Worm (Caenorhabditis elegans) whole organism, midembryonic: ENCODE data around the gene moc-6.

Experiments used
- T22C8.4 ChIP-seq: fragments of 200-800 bp; sonication (Bioruptor generic); IDR thresholded peaks from 2 replicates; pipeline ENCODE4 v1.3.6; 2022; ENCODE audit warnings: missing genetic modification characterization, missing compliant biosample characterization
- cog-1 ChIP-seq: sonication (generic microtip); optimal IDR thresholded peaks from 2 replicates; lab custom pipeline; 2016; ENCODE audit warnings: missing genetic modification characterization, missing compliant biosample characterization
- flt-1 ChIP-seq: fragments of 200-800 bp; sonication (Bioruptor generic); IDR thresholded peaks from 2 replicates; pipeline ENCODE4 v1.3.6; 2022; ENCODE audit warnings: missing genetic modification characterization, missing compliant biosample characterization
- klf-2 ChIP-seq: fragments of 200-800 bp; sonication (Bioruptor generic); conservative IDR thresholded peaks from 2 replicates; pipeline ENCODE4 v1.3.6; 2022; ENCODE audit warnings: missing genetic modification reagents, missing genetic modification characterization, missing compliant biosample characterization
- med-1 ChIP-seq: sonication (generic microtip); optimal IDR thresholded peaks from 2 replicates; lab custom pipeline; 2017; ENCODE audit warnings: missing genetic modification characterization, mild to moderate bottlenecking, missing compliant biosample characterization, antibody characterized with exemption, missing genetic modification reagents; ENCODE audit not compliant: insufficient read depth
- ref-1 ChIP-seq: fragments of 200-800 bp; sonication (Bioruptor generic); conservative IDR thresholded peaks from 2 replicates; pipeline ENCODE4 v1.3.6; 2022; ENCODE audit warnings: missing genetic modification reagents, missing genetic modification characterization, missing compliant biosample characterization
- tab-1 ChIP-seq: fragments of 200-800 bp; sonication (Bioruptor generic); IDR thresholded peaks from 2 replicates; pipeline ENCODE4 v1.3.6; 2022; ENCODE audit warnings: missing genetic modification characterization, missing compliant biosample characterization
- ztf-23 ChIP-seq: fragments of 200-800 bp; sonication (Bioruptor generic); IDR thresholded peaks from 2 replicates; pipeline ENCODE4 v1.3.6; 2022; ENCODE audit warnings: missing genetic modification reagents, missing genetic modification characterization, missing compliant biosample characterization
- ztf-29 ChIP-seq: fragments of 200-800 bp; sonication (Bioruptor generic); IDR thresholded peaks from 2 replicates; pipeline ENCODE4 v1.3.6; 2022; ENCODE audit warnings: missing genetic modification reagents, missing genetic modification characterization, missing compliant biosample characterization

DNA sequence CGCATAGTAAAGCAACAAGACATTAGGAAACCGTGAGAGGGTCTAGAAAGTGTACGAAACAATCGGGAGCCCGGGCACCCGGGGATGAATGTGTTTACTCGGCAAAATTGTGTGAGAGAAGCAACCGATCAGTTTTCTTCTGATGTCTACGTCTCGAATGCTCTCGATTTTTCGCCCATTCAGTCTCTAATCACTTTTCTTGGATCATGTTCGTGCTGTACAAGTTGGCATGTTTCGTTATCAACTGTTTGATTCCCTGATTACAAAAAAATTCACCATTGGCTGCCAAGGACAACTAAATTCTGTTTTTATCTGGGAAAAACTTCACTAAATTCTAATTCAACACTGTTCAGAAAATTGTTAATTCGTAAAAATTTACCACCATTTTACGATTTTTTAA lies 15.2 kb upstream of the moc-6 start:
- TF ChIP-seq klf-2 (GFP tag; lab: Robert Waterston, UW) (no peak), flt-1 (GFP tag; lab: Robert Waterston, UW) (no peak), med-1 (GFP tag; lab: Kevin White, UChicago) (no peak), T22C8.4 (no peak), ztf-23 (0 out of 2 replicates have a peak, but pooled peaks have one; percentile 40), ref-1 (GFP tag; lab: Robert Waterston, UW) (no peak), cog-1 (no peak), ztf-29 (no peak), tab-1 (GFP tag; lab: Robert Waterston, UW) (no peak)
